Worm (Caenorhabditis elegans): ENCODE data around the gene nhr-203.

DNA sequence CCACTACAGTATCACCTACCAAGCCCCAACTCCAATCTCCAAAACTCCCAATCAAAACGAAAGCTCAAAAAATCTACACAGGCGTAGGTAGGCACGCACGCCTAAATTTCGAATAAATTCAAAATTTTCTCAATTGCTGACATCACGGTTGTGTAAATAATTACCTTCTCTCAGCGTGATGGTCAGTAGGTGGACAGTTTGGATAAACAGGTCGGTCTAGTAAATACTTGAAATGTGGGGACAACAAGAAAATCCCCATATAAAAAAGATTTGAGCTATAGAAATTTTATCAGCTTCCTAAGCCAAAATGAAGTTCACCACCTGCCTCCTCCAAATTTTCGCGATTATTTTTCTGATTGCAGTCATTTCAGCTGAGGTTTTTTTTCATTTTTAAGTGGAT, 21.5 kb upstream of the nhr-203 start, which contains the start of gene B0554.1:
- TF ChIP-seq ZK337.2 (GFP tag; IDR thresholded peaks at IDR 0.05) (no peak), ceh-20 (GFP tag; IDR thresholded peaks at IDR 0.05) (no peak), pha-4 (GFP tag; IDR thresholded peaks at IDR 0.05) (no peak), pha-4 (tag; optimal IDR thresholded peaks at IDR 0.05) (no peak), zag-1 (tag; optimal IDR thresholded peaks at IDR 0.05) (no peak), nhr-28 (tag; optimal IDR thresholded peaks at IDR 0.05) (no peak), ces-1 (GFP tag; optimal IDR thresholded peaks at IDR 0.05) (no peak), lir-3 (tag; optimal IDR thresholded peaks at IDR 0.05) (no peak)

Data from whole organism, L4 larva.